Worm (Caenorhabditis elegans): ENCODE data around the gene air-1.

The air-1 gene

DNA sequence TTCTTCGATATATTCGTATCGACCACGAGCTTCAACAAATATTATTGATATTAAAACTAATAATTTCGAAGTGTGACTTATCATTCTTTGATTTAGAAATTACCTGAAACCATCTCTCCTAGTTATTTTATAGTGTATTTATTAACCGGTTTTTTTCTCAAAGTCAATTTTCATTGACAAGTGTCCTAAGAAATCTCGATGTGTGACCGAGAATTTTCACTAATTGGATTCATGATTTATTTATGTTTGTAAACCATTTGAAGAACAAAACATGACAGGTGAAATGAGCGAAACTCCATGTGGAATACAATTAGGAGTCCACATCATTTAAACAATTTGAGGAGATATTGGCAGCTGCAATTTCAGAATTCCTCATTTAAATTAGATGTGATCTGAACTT lies 42.2 kb downstream of the air-1 start, which contains the start of gene C16D9.8:
Gene C16D9.8 (minus strand): TSS at position 101 of the 400 bp plus-strand sequence.
- TF ChIP-seq nhr-12 (tag; optimal IDR thresholded peaks at IDR 0.05) (no peak), F13H6.1 (tag; optimal IDR thresholded peaks at IDR 0.05) (no peak), unc-62 (GFP tag; optimal IDR thresholded peaks at IDR 0.05) (no peak), nhr-129 (tag; optimal IDR thresholded peaks at IDR 0.05) (no peak), Y55F3AM.14 (GFP tag; optimal IDR thresholded peaks at IDR 0.05) (no peak), ama-1 (optimal IDR thresholded peaks at IDR 0.05) (no peak), ztf-4 (tag; optimal IDR thresholded peaks at IDR 0.05) (no peak)

DNA sequence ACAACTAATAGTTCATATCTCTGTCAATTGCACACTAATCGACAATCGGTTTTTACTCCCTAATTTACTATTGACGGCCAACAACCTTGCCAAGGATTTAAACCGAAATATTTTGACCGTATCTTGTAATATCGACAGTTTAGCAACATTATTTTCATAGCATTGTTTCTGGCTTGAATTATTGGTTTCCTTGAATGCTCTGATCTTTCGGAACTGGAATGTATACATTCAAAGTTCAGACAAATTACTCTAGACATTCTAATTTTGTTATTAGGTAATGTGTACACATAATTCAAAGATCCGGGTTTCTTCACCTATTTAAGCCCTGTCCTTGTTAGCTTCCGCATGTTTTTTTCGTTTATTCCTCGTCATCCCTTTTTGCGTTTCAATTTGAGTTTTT lies 42.7 kb downstream of the air-1 start, which contains the start of gene C16D9.9:
Gene C16D9.9 (plus strand): TSS at position 301 of the 400 bp plus-strand sequence.
- no peak for TF ChIP-seq egl-27 (tag; optimal IDR thresholded peaks at IDR 0.05)

DNA sequence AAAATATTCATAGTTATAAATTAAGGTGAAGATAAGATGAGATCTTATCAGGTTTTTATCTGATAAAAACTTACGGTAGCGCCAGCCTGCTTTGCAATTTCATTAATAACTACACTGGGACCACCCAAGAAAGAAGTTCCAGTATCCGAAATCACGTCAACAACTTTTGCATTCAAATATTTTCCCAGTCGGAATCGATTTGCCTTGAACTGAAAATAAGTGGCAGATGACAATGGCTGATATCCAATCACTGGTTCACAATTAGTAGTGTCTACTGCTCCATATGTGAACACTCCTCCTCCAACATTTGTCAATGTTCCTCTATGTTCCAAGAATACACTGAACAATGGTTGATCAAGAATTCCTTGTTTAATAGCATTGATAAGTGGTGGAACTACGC lies 44.9 kb downstream of the air-1 start, which contains the start of gene F21F8.5:
Gene F21F8.5 (minus strand): TSS at position 101 of the 400 bp plus-strand sequence.
- TF ChIP-seq Y55F3AM.14 (GFP tag; optimal IDR thresholded peaks at IDR 0.05), result no peak
- no peak for TF ChIP-seq nhr-23 (tag; optimal IDR thresholded peaks at IDR 0.05)
- no peak for TF ChIP-seq mdl-1 (tag; optimal IDR thresholded peaks at IDR 0.05)
- TF ChIP-seq unc-39 (tag; optimal IDR thresholded peaks at IDR 0.05), result no peak
- TF ChIP-seq zag-1 (tag; optimal IDR thresholded peaks at IDR 0.05), result no peak

DNA sequence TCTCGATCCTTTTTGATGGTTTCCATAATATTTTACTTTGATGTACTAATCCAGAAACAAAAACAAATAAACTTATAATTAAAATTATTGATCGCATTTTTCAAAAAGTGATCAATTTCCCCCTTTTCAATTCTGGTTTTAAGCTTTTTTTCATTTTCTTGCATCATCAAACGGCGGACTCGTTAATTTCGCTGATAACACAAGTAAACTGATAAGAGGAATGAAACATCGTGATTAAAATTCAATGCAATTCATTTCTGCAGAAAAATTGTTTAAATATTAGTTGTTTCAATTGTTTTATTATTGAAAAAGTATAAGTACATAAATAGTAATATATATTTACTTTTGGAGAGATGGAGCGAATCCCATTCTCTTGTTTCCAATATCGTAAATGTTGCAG lies 46.0 kb downstream of the air-1 start:
- no peak for TF ChIP-seq aly-2 (tag; optimal IDR thresholded peaks at IDR 0.05)
- no peak for TF ChIP-seq nhr-23 (tag; optimal IDR thresholded peaks at IDR 0.05)
- no peak for TF ChIP-seq ama-1 (optimal IDR thresholded peaks at IDR 0.05)
- no peak for TF ChIP-seq lin-11 (tag; optimal IDR thresholded peaks at IDR 0.05)
- TF ChIP-seq F13H6.1 (tag; optimal IDR thresholded peaks at IDR 0.05), result no peak
- TF ChIP-seq nhr-11 (tag; optimal IDR thresholded peaks at IDR 0.05), result no peak
- no peak for TF ChIP-seq mdl-1 (tag; optimal IDR thresholded peaks at IDR 0.05)
- no peak for TF ChIP-seq egl-27 (tag; optimal IDR thresholded peaks at IDR 0.05)
- TF ChIP-seq unc-39 (tag; optimal IDR thresholded peaks at IDR 0.05), result no peak
- TF ChIP-seq lin-13 (GFP tag; optimal IDR thresholded peaks at IDR 0.05), result peak; percentile 16
- TF ChIP-seq nhr-25 (tag; optimal IDR thresholded peaks at IDR 0.05), result no peak
- TF ChIP-seq gmeb-1 (tag; optimal IDR thresholded peaks at IDR 0.05), result peak; percentile 71
- TF ChIP-seq nhr-10 (tag; optimal IDR thresholded peaks at IDR 0.05), result no peak
- no peak for TF ChIP-seq elt-3 (tag; optimal IDR thresholded peaks at IDR 0.05)
- no peak for TF ChIP-seq nhr-237 (tag; optimal IDR thresholded peaks at IDR 0.05)
- TF ChIP-seq C34F6.9 (tag; optimal IDR thresholded peaks at IDR 0.05), result no peak
- no peak for TF ChIP-seq sem-4 (tag; optimal IDR thresholded peaks at IDR 0.05)
- no peak for TF ChIP-seq ztf-11 (tag; optimal IDR thresholded peaks at IDR 0.05)
- TF ChIP-seq sma-3 (GFP tag; optimal IDR thresholded peaks at IDR 0.05), result peak; percentile 34
- no peak for TF ChIP-seq nhr-6 (tag; optimal IDR thresholded peaks at IDR 0.05)
- peak; percentile 77 for TF ChIP-seq crh-2 (tag; optimal IDR thresholded peaks at IDR 0.05)
- TF ChIP-seq sma-9 (GFP tag; optimal IDR thresholded peaks at IDR 0.05), result peak; percentile 63
- TF ChIP-seq sma-9 (tag; optimal IDR thresholded peaks at IDR 0.05), result no peak
- no peak for TF ChIP-seq dmd-4 (tag; optimal IDR thresholded peaks at IDR 0.05)
- TF ChIP-seq unc-62 (GFP tag; optimal IDR thresholded peaks at IDR 0.05), result no peak
- peak; percentile 73 for TF ChIP-seq fos-1 (tag; optimal IDR thresholded peaks at IDR 0.05)
- no peak for TF ChIP-seq ztf-4 (tag; optimal IDR thresholded peaks at IDR 0.05)
- no peak for TF ChIP-seq Y55F3AM.14 (GFP tag; optimal IDR thresholded peaks at IDR 0.05)
- no peak for TF ChIP-seq nhr-21 (tag; optimal IDR thresholded peaks at IDR 0.05)
- TF ChIP-seq elt-1 (tag; optimal IDR thresholded peaks at IDR 0.05), result no peak
- TF ChIP-seq blmp-1 (tag; optimal IDR thresholded peaks at IDR 0.05; ENCODE audit: insufficient read depth), result no peak
- no peak for TF ChIP-seq skn-1 (tag; optimal IDR thresholded peaks at IDR 0.05)
- no peak for TF ChIP-seq mbf-1 (tag; optimal IDR thresholded peaks at IDR 0.05)
- TF ChIP-seq peb-1 (tag; optimal IDR thresholded peaks at IDR 0.05), result no peak
- no peak for TF ChIP-seq mab-5 (tag; optimal IDR thresholded peaks at IDR 0.05)
- TF ChIP-seq alr-1 (tag; optimal IDR thresholded peaks at IDR 0.05), result no peak
- TF ChIP-seq ztf-1 (GFP tag; conservative IDR thresholded peaks at IDR 0.05), result no peak
- TF ChIP-seq lsy-2 (tag; optimal IDR thresholded peaks at IDR 0.05), result peak in 1 of 2 experiments; percentile 24
- peak; percentile 66 for TF ChIP-seq nhr-129 (tag; optimal IDR thresholded peaks at IDR 0.05)
- no peak for TF ChIP-seq ceh-82 (tag; optimal IDR thresholded peaks at IDR 0.05)
- TF ChIP-seq lin-39 (tag; optimal IDR thresholded peaks at IDR 0.05), result no peak
- TF ChIP-seq ceh-16 (tag; optimal IDR thresholded peaks at IDR 0.05), result no peak
- no peak for TF ChIP-seq snpc-4 (tag; optimal IDR thresholded peaks at IDR 0.05)
- TF ChIP-seq ZK546.5 (tag; optimal IDR thresholded peaks at IDR 0.05), result no peak
- no peak for TF ChIP-seq unc-55 (GFP tag; optimal IDR thresholded peaks at IDR 0.05)
- TF ChIP-seq R02D3.7 (tag; optimal IDR thresholded peaks at IDR 0.05), result no peak
- TF ChIP-seq nhr-12 (tag; optimal IDR thresholded peaks at IDR 0.05), result no peak
